Worm (Caenorhabditis elegans) whole organism, L3 larva: ENCODE results near the gene C31H1.2.

Experiments
- ama-1 ChIP-seq: fragments of 150-350 bp; optimal IDR thresholded peaks from 2 replicates; lab custom pipeline; 2018
- ceh-16 ChIP-seq: sonication (generic microtip); optimal IDR thresholded peaks from 2 replicates; lab custom pipeline; 2017; ENCODE audit warnings: missing biosample characterization, missing genetic modification characterization
- nhr-237 ChIP-seq: fragments of 150-350 bp; optimal IDR thresholded peaks from 2 replicates; lab custom pipeline; 2014; ENCODE audit warnings: missing biosample characterization, missing genetic modification characterization
- nhr-28 ChIP-seq: fragments of 150-350 bp; optimal IDR thresholded peaks from 2 replicates; lab custom pipeline; 2014; ENCODE audit warnings: missing biosample characterization, missing genetic modification characterization
- nhr-76 ChIP-seq: fragments of 150-350 bp; sonication (generic microtip); optimal IDR thresholded peaks from 5 replicates; lab custom pipeline; 2014; ENCODE audit warnings: missing biosample characterization, missing genetic modification characterization
- unc-62 ChIP-seq: fragments of 150-350 bp; sonication (generic microtip); optimal IDR thresholded peaks from 4 replicates; lab custom pipeline; 2014; ENCODE audit warnings: missing biosample characterization, missing genetic modification reagents, missing genetic modification characterization

DNA sequence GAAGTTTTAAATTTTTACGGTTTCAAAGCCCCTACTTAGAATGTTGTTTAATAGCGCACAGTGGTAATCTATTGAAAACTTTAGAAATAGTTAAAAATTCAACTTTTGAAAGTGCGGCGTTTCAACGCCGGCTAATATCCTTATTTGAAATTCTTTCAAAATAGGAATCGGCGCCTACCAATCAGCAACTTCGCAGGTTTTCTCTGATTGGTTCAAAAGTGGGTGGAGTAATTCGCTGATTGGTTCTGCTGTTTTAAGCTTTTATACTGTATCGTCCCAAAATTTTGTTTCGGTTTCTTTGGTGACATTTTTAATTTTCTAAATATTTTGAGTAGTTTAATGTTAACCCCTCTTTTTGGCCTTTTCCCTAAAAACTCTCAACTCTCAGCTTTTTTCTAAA, 39.1 kb upstream of the C31H1.2 start:
- TF ChIP-seq nhr-28 (tag; lab: Kevin White, UChicago) (no peak), ceh-16 (tag; lab: Kevin White, UChicago) (no peak), nhr-237 (tag; lab: Kevin White, UChicago) (no peak), nhr-76 (no peak), unc-62 (GFP tag; lab: Kevin White, UChicago) (no peak), ama-1 (lab: Kevin White, UChicago) (no peak)
